Worm (Caenorhabditis elegans): ENCODE data around the gene F32D8.2.

F32D8.2 gene

DNA sequence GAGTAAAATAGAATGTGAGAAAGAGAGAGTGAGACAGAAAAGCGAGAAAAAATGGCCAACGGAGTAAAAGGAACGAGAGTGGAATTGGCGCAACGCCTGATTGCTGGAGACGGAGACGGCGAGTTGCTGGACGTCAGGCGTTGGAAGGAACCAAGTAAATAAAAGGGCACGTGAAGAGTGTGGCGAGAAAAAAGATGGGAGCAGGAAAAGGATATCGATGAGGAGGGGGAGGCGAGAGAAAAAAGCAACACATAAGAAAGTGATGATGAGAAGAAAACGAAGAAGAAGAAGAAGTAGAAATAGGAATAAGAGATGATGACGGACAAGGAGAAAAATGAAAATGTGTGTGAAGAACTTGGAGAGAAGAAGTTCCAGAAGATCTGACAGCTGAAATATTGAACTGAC, 12.1 kb upstream of the F32D8.2 start (continued):
- TF ChIP-seq rcor-1 (GFP tag; IDR thresholded peaks at IDR 0.05): peak; percentile 52; the same call in 1 of the 2 replicates
- TF ChIP-seq hmg-1.2 (GFP tag; IDR thresholded peaks at IDR 0.05): peak; percentile 69; the same call in 1 of the 2 replicates
- TF ChIP-seq mes-4 (tag; optimal IDR thresholded peaks at IDR 0.05): no peak

DNA sequence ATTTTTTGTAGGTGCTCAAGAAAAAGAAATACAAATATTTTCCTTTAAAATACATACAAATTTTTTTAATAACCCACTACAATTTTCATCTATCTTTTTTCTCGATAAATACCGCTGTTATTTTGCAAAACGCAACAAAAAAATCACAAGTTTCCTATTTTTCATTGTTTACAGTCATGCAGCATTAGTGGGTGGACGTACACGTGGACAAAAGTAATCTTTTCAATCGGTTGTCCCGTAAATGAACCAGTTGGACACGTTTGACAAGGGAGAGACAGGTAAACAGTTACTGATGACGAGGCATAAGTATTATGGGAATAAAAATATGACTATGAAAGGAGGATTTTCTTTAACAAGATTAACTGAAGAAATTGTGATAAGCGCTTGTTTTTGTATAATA, 10.4 kb upstream of the F32D8.2 start:
- no peak for TF ChIP-seq nfya-1 (tag; optimal IDR thresholded peaks at IDR 0.05; ENCODE audit: borderline replicate concordance, insufficient read depth)

ce11 chrV:10874938-10875599, 8.5 kb upstream of the F32D8.2 start:
- TF ChIP-seq rpc-1 (optimal IDR thresholded peaks at IDR 0.05): no peak
- TF ChIP-seq rpc-1 (tag; optimal IDR thresholded peaks at IDR 0.05): no peak
- TF ChIP-seq F23B12.7 (tag; optimal IDR thresholded peaks at IDR 0.05; ENCODE audit: insufficient read depth): no peak
- no peak for TF ChIP-seq C17E4.6 (GFP tag; IDR thresholded peaks at IDR 0.05)
- no peak for TF ChIP-seq madf-10 (tag; optimal IDR thresholded peaks at IDR 0.05)
- TF ChIP-seq nhr-27 (tag; optimal IDR thresholded peaks at IDR 0.05): no peak
- TF ChIP-seq ztf-26 (tag; optimal IDR thresholded peaks at IDR 0.05): no peak
- TF ChIP-seq Y95B8A.8 (GFP tag; IDR thresholded peaks at IDR 0.05): no peak
- no peak for TF ChIP-seq ztf-25 (GFP tag; IDR thresholded peaks at IDR 0.05)
- TF ChIP-seq F33H1.4 (GFP tag; IDR thresholded peaks at IDR 0.05): no peak
- TF ChIP-seq zfh-2 (GFP tag; conservative IDR thresholded peaks at IDR 0.05): no peak
- no peak for TF ChIP-seq ztf-18 (tag; optimal IDR thresholded peaks at IDR 0.05)
- TF ChIP-seq nhr-80 (tag; optimal IDR thresholded peaks at IDR 0.05): no peak
- no peak for TF ChIP-seq efl-1 (GFP tag; optimal IDR thresholded peaks at IDR 0.05)
- no peak for TF ChIP-seq nhr-179 (tag; optimal IDR thresholded peaks at IDR 0.05)
- no peak for TF ChIP-seq nfyb-1 (GFP tag; IDR thresholded peaks at IDR 0.05)
- TF ChIP-seq F22D6.2 (tag; optimal IDR thresholded peaks at IDR 0.05): no peak

DNA sequence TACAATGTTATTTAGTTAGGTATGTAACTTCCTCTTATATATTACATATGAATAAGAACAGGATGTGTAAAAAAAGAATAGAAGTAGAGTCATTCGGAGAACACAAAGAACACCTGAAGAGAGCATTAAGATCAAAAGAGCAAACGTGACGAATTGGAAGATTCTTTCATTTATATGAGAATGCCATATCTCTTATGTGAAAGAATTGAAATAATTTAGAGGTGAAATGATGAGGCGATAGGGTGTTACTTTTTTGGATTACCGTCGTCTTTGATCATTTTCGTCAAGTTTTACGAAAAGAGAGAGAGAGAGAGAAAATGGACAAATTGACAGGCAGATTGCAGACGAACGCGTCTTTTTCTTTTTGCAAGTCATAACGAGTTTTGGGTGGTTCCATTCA, 7.1 kb upstream of the F32D8.2 start:
- no peak for TF ChIP-seq ceh-58 (GFP tag; IDR thresholded peaks at IDR 0.05)
- no peak for TF ChIP-seq ceh-79 (tag; optimal IDR thresholded peaks at IDR 0.05)
- TF ChIP-seq egl-18 (GFP tag; IDR thresholded peaks at IDR 0.05): no peak
- TF ChIP-seq ztf-28 (GFP tag; IDR thresholded peaks at IDR 0.05): no peak
- no peak for TF ChIP-seq C06A6.2 (GFP tag; conservative IDR thresholded peaks at IDR 0.05)

- TF ChIP-seq B0019.2 (GFP tag; conservative IDR thresholded peaks at IDR 0.05): no peak
- peak; percentile 25 for TF ChIP-seq ztf-22 (GFP tag; optimal IDR thresholded peaks at IDR 0.05)
- no peak for TF ChIP-seq C06A6.2 (GFP tag; conservative IDR thresholded peaks at IDR 0.05)
- peak; percentile 86 for TF ChIP-seq nhr-80 (tag; optimal IDR thresholded peaks at IDR 0.05)
Observed at ce11 chrV:10877808-10878600, 5.6 kb upstream of the F32D8.2 start.

ce11 chrV:10880138-10880882, 3.3 kb upstream of the F32D8.2 start, which contains the start of gene F32D8.1:
Gene F32D8.1, plus strand, starts transcription at chrV:10880832.
- TF ChIP-seq F33H1.4 (GFP tag; IDR thresholded peaks at IDR 0.05): no peak
- no peak for TF ChIP-seq lin-54 (GFP tag; optimal IDR thresholded peaks at IDR 0.05)
- TF ChIP-seq T07F8.4 (tag; optimal IDR thresholded peaks at IDR 0.05): no peak
- TF ChIP-seq mel-28 (tag; optimal IDR thresholded peaks at IDR 0.05; ENCODE audit: borderline replicate concordance): no peak
- TF ChIP-seq D2030.7 (GFP tag; IDR thresholded peaks at IDR 0.05): no peak
- no peak for TF ChIP-seq nhr-120 (GFP tag; IDR thresholded peaks at IDR 0.05)
- no peak for TF ChIP-seq efl-1 (GFP tag; optimal IDR thresholded peaks at IDR 0.05)
- no peak for TF ChIP-seq somi-1 (GFP tag; optimal IDR thresholded peaks at IDR 0.05)
- TF ChIP-seq lin-35 (GFP tag; optimal IDR thresholded peaks at IDR 0.05): no peak
- TF ChIP-seq mxl-1 (tag; optimal IDR thresholded peaks at IDR 0.05): no peak
- TF ChIP-seq ztf-18 (tag; optimal IDR thresholded peaks at IDR 0.05): no peak
- no peak for TF ChIP-seq xnd-1 (tag; optimal IDR thresholded peaks at IDR 0.05)
- no peak for TF ChIP-seq C17E4.6 (GFP tag; IDR thresholded peaks at IDR 0.05)

All from whole organism, young adult.